Worm (Caenorhabditis elegans) whole organism, young adult: ENCODE results near the gene R05D3.3.
A peak's percentile ranks its signal among the peaks of the same experiment; 100 is the strongest.

ENCODE experiments used
- B0261.1 ChIP-seq: sonication (generic microtip); optimal IDR thresholded peaks from 2 replicates; lab custom pipeline; 2016; ENCODE audit warnings: mild to moderate bottlenecking, missing genetic modification characterization, moderate library complexity, missing compliant biosample characterization
- B0336.3 ChIP-seq: fragments of 200-800 bp; sonication (Bioruptor generic); IDR thresholded peaks from 2 replicates; pipeline ENCODE4 v1.3.6; 2022; ENCODE audit warnings: missing genetic modification characterization, missing compliant biosample characterization
- C06A6.2 ChIP-seq: fragments of 200-800 bp; sonication (Bioruptor generic); conservative IDR thresholded peaks from 2 replicates; pipeline ENCODE4 v1.3.6; 2022; ENCODE audit warnings: missing genetic modification characterization, missing compliant biosample characterization
- C17E4.6 ChIP-seq: fragments of 200-800 bp; sonication (Bioruptor generic); IDR thresholded peaks from 2 replicates; pipeline ENCODE4 v1.3.6; 2022; ENCODE audit warnings: missing genetic modification reagents, missing genetic modification characterization, missing compliant biosample characterization
- F10E7.11 ChIP-seq: sonication (generic microtip); optimal IDR thresholded peaks from 2 replicates; lab custom pipeline; 2017; ENCODE audit warnings: mild to moderate bottlenecking, missing genetic modification characterization, moderate library complexity, missing compliant biosample characterization
- F23B12.7 ChIP-seq: sonication (generic microtip); optimal IDR thresholded peaks from 2 replicates; lab custom pipeline; 2017; ENCODE audit warnings: missing genetic modification characterization, mild to moderate bottlenecking, missing compliant biosample characterization, antibody characterized with exemption, moderate library complexity; ENCODE audit not compliant: insufficient read depth
- F37B4.10 ChIP-seq: fragments of 200-800 bp; sonication (Bioruptor generic); IDR thresholded peaks from 2 replicates; pipeline ENCODE4 v1.3.6; 2022; ENCODE audit warnings: missing genetic modification characterization, missing compliant biosample characterization
- F49E8.2 ChIP-seq: sonication (generic microtip); optimal IDR thresholded peaks from 3 replicates; lab custom pipeline; 2017; ENCODE audit warnings: missing genetic modification characterization, mild to moderate bottlenecking, missing compliant biosample characterization, antibody characterized with exemption, moderate library complexity; ENCODE audit not compliant: insufficient read depth
- F52B5.7 ChIP-seq: sonication (generic microtip); optimal IDR thresholded peaks from 2 replicates; lab custom pipeline; 2016; ENCODE audit warnings: mild to moderate bottlenecking, missing genetic modification characterization, missing compliant biosample characterization
- F57C9.4 ChIP-seq: sonication (generic microtip); optimal IDR thresholded peaks from 2 replicates; lab custom pipeline; 2017; ENCODE audit warnings: mild to moderate bottlenecking, missing genetic modification characterization, missing compliant biosample characterization
- K11D2.4 ChIP-seq: fragments of 200-800 bp; sonication (Bioruptor generic); IDR thresholded peaks from 2 replicates; pipeline ENCODE4 v1.3.6; 2022; ENCODE audit warnings: missing genetic modification reagents, missing genetic modification characterization, missing compliant biosample characterization
- K12H6.12 ChIP-seq: fragments of 200-800 bp; sonication (Bioruptor generic); optimal IDR thresholded peaks from 2 replicates; lab custom pipeline; 2018; ENCODE audit warnings: mild to moderate bottlenecking, missing genetic modification characterization, missing compliant biosample characterization
- T26A5.8 ChIP-seq: sonication (generic microtip); optimal IDR thresholded peaks from 2 replicates; lab custom pipeline; 2016; ENCODE audit warnings: missing genetic modification characterization, missing compliant biosample characterization
- Y53F4B.3 ChIP-seq: fragments of 200-800 bp; sonication (Bioruptor generic); IDR thresholded peaks from 2 replicates; pipeline ENCODE4 v1.3.6; 2022; ENCODE audit warnings: missing genetic modification reagents, missing genetic modification characterization, missing compliant biosample characterization
- Y56A3A.18 ChIP-seq: fragments of 200-800 bp; sonication (Bioruptor generic); IDR thresholded peaks from 2 replicates; pipeline ENCODE4 v1.3.6; 2022; ENCODE audit warnings: missing genetic modification reagents, missing genetic modification characterization, missing compliant biosample characterization
- Y79H2A.3 ChIP-seq: fragments of 200-800 bp; sonication (Bioruptor generic); conservative IDR thresholded peaks from 2 replicates; pipeline ENCODE4 v1.3.6; 2022; ENCODE audit warnings: missing genetic modification reagents, missing genetic modification characterization, missing compliant biosample characterization
- Y95B8A.8 ChIP-seq: fragments of 200-800 bp; sonication (Bioruptor generic); IDR thresholded peaks from 2 replicates; pipeline ENCODE4 v1.3.6; 2022; ENCODE audit warnings: missing genetic modification reagents, missing genetic modification characterization, missing compliant biosample characterization
- akir-1 ChIP-seq: fragments of 200-800 bp; sonication (Bioruptor generic); optimal IDR thresholded peaks from 2 replicates; lab custom pipeline; 2018; ENCODE audit warnings: mild to moderate bottlenecking, missing genetic modification characterization, moderate library complexity, missing compliant biosample characterization
- aptf-2 ChIP-seq: fragments of 200-800 bp; sonication (Bioruptor generic); conservative IDR thresholded peaks from 2 replicates; pipeline ENCODE4 v1.3.6; 2022; ENCODE audit warnings: missing genetic modification reagents, missing genetic modification characterization, missing compliant biosample characterization
- attf-5 ChIP-seq: fragments of 200-800 bp; sonication (Bioruptor generic); optimal IDR thresholded peaks from 2 replicates; lab custom pipeline; 2018; ENCODE audit warnings: mild to moderate bottlenecking, missing genetic modification characterization, missing compliant biosample characterization
- attf-6 ChIP-seq: fragments of 200-800 bp; sonication (Bioruptor generic); IDR thresholded peaks from 2 replicates; pipeline ENCODE4 v1.3.6; 2022; ENCODE audit warnings: missing genetic modification reagents, missing genetic modification characterization, missing compliant biosample characterization
- bed-1 ChIP-seq: fragments of 200-800 bp; sonication (Bioruptor generic); IDR thresholded peaks from 2 replicates; pipeline ENCODE4 v1.3.6; 2022; ENCODE audit warnings: missing genetic modification reagents, missing genetic modification characterization, missing compliant biosample characterization
- bed-2 ChIP-seq: fragments of 200-800 bp; sonication (Bioruptor generic); IDR thresholded peaks from 2 replicates; pipeline ENCODE4 v1.3.6; 2022; ENCODE audit warnings: missing genetic modification reagents, missing genetic modification characterization, missing compliant biosample characterization
- ccch-3 ChIP-seq: fragments of 200-800 bp; sonication (Bioruptor generic); optimal IDR thresholded peaks from 2 replicates; lab custom pipeline; 2018; ENCODE audit warnings: mild to moderate bottlenecking, missing genetic modification characterization, missing compliant biosample characterization
- cebp-2 ChIP-seq: fragments of 200-800 bp; sonication (Bioruptor generic); IDR thresholded peaks from 2 replicates; pipeline ENCODE4 v1.3.6; 2022; ENCODE audit warnings: missing genetic modification characterization, missing compliant biosample characterization
- ceh-91 ChIP-seq: fragments of 200-800 bp; sonication (Bioruptor generic); IDR thresholded peaks from 2 replicates; pipeline ENCODE4 v1.3.6; 2022; ENCODE audit warnings: missing genetic modification reagents, missing genetic modification characterization, missing compliant biosample characterization
- chd-7 ChIP-seq: sonication (generic microtip); optimal IDR thresholded peaks from 2 replicates; lab custom pipeline; 2016; ENCODE audit warnings: mild to moderate bottlenecking, missing genetic modification characterization, moderate library complexity, missing compliant biosample characterization
- dpl-1 ChIP-seq: fragments of 150-350 bp; optimal IDR thresholded peaks from 2 replicates; lab custom pipeline; 2014; ENCODE audit warnings: missing biosample characterization, missing genetic modification reagents, missing genetic modification characterization
- hmg-1.2 ChIP-seq: fragments of 200-800 bp; sonication (Bioruptor generic); IDR thresholded peaks from 2 replicates; pipeline ENCODE4 v1.3.6; 2022; ENCODE audit warnings: missing genetic modification reagents, missing genetic modification characterization, missing compliant biosample characterization
- hmg-20 ChIP-seq: fragments of 200-800 bp; sonication (Bioruptor generic); IDR thresholded peaks from 2 replicates; pipeline ENCODE4 v1.3.6; 2022; ENCODE audit warnings: missing genetic modification reagents, missing genetic modification characterization, missing compliant biosample characterization
- hsf-1 ChIP-seq: fragments of 200-800 bp; sonication (Bioruptor generic); IDR thresholded peaks from 2 replicates; pipeline ENCODE4 v1.3.6; 2022; ENCODE audit warnings: missing genetic modification reagents, missing genetic modification characterization, missing compliant biosample characterization
- lin-40 ChIP-seq: sonication (generic microtip); optimal IDR thresholded peaks from 2 replicates; lab custom pipeline; 2016; ENCODE audit warnings: missing genetic modification characterization, mild to moderate bottlenecking, missing compliant biosample characterization, missing genotype, missing genetic modification reagents
- lir-1 ChIP-seq: fragments of 200-800 bp; sonication (Bioruptor generic); conservative IDR thresholded peaks from 2 replicates; pipeline ENCODE4 v1.3.6; 2022; ENCODE audit warnings: missing genetic modification reagents, missing genetic modification characterization, missing compliant biosample characterization
- madf-10 ChIP-seq: sonication (generic microtip); optimal IDR thresholded peaks from 2 replicates; lab custom pipeline; 2016; ENCODE audit warnings: mild to moderate bottlenecking, missing genetic modification characterization, missing compliant biosample characterization
- madf-3 ChIP-seq: fragments of 200-800 bp; sonication (Bioruptor generic); IDR thresholded peaks from 2 replicates; pipeline ENCODE4 v1.3.6; 2022; ENCODE audit warnings: missing genetic modification reagents, missing genetic modification characterization, missing compliant biosample characterization
- nfya-1 ChIP-seq: sonication (generic microtip); optimal IDR thresholded peaks from 2 replicates; lab custom pipeline; 2017; ENCODE audit warnings: antibody characterized with exemption, missing compliant biosample characterization, missing genetic modification characterization, borderline replicate concordance; ENCODE audit not compliant: insufficient read depth
- nfya-2 ChIP-seq: fragments of 200-800 bp; sonication (Bioruptor generic); IDR thresholded peaks from 2 replicates; pipeline ENCODE4 v1.3.6; 2022; ENCODE audit warnings: missing genetic modification reagents, missing genetic modification characterization, missing compliant biosample characterization
- nhr-120 ChIP-seq: fragments of 200-800 bp; sonication (Bioruptor generic); IDR thresholded peaks from 2 replicates; pipeline ENCODE4 v1.3.6; 2022; ENCODE audit warnings: missing genetic modification characterization, missing compliant biosample characterization
- pbrm-1 ChIP-seq: fragments of 200-800 bp; sonication (Bioruptor generic); IDR thresholded peaks from 2 replicates; pipeline ENCODE4 v1.3.6; 2022; ENCODE audit warnings: missing genetic modification reagents, missing genetic modification characterization, missing compliant biosample characterization
- rcor-1 ChIP-seq: fragments of 200-800 bp; sonication (Bioruptor generic); IDR thresholded peaks from 2 replicates; pipeline ENCODE4 v1.3.6; 2022; ENCODE audit warnings: missing genetic modification reagents, missing genetic modification characterization, missing compliant biosample characterization
- repo-1 ChIP-seq: sonication (generic microtip); optimal IDR thresholded peaks from 2 replicates; lab custom pipeline; 2017; ENCODE audit warnings: mild to moderate bottlenecking, missing genetic modification characterization, missing compliant biosample characterization
- snpc-1.1 ChIP-seq: sonication (generic microtip); optimal IDR thresholded peaks from 2 replicates; lab custom pipeline; 2017; ENCODE audit warnings: missing genetic modification characterization, mild to moderate bottlenecking, missing compliant biosample characterization, antibody characterized with exemption, moderate library complexity, missing genotype, missing genetic modification reagents; ENCODE audit not compliant: insufficient read depth
- snpc-1.3 ChIP-seq: sonication (generic microtip); optimal IDR thresholded peaks from 2 replicates; lab custom pipeline; 2017; ENCODE audit warnings: missing genetic modification characterization, mild to moderate bottlenecking, missing compliant biosample characterization, antibody characterized with exemption, moderate library complexity, missing genotype, missing genetic modification reagents; ENCODE audit not compliant: insufficient read depth
- sptf-2 ChIP-seq: fragments of 200-800 bp; sonication (Bioruptor generic); optimal IDR thresholded peaks from 2 replicates; lab custom pipeline; 2018; ENCODE audit warnings: mild to moderate bottlenecking, missing genetic modification characterization, missing compliant biosample characterization
- unc-62 ChIP-seq: fragments of 150-350 bp; optimal IDR thresholded peaks from 2 replicates; lab custom pipeline; 2014; ENCODE audit warnings: missing biosample characterization, missing genetic modification reagents, missing genetic modification characterization
- zim-3 ChIP-seq: sonication (generic microtip); optimal IDR thresholded peaks from 2 replicates; lab custom pipeline; 2017; ENCODE audit warnings: mild to moderate bottlenecking, missing genetic modification characterization, moderate library complexity, missing compliant biosample characterization
- ztf-18 ChIP-seq: sonication (generic microtip); optimal IDR thresholded peaks from 2 replicates; lab custom pipeline; 2016; ENCODE audit warnings: missing genotype, mild to moderate bottlenecking, missing genetic modification characterization, missing compliant biosample characterization
- ztf-22 ChIP-seq: fragments of 200-800 bp; sonication (Bioruptor generic); optimal IDR thresholded peaks from 2 replicates; lab custom pipeline; 2018; ENCODE audit warnings: mild to moderate bottlenecking, missing genetic modification characterization, moderate library complexity, missing compliant biosample characterization
- ztf-26 ChIP-seq: sonication (generic microtip); optimal IDR thresholded peaks from 2 replicates; lab custom pipeline; 2017; ENCODE audit warnings: missing genetic modification characterization, missing compliant biosample characterization

R05D3.3 gene

DNA sequence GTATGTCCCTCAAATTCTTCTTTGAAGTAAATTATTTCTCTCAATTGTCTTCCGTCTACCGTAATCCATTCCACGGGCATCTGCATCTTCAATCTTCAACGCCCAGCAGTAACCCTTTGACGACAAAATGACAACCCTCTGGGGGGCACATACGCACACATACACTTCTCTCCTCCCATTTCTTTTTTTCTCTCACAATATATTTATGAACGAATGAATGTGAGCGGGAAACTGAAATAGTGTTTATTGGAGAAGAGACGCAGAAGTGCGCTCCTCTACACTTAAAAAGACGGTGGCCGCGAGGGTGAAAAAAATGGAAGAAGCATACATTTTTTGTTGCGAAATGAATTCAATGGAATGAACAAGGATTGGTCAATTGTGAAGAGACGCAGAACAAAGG is 48.2 kb downstream of the R05D3.3 start:
- TF ChIP-seq Y95B8A.8 (GFP tag; lab: Robert Waterston, UW) (no peak), akir-1 (no peak), ceh-91 (GFP tag; lab: Robert Waterston, UW) (no peak), lin-40 (tag; lab: Kevin White, UChicago) (peak; percentile 41), F10E7.11 (tag; lab: Kevin White, UChicago) (no peak), lir-1 (GFP tag; lab: Robert Waterston, UW) (no peak), Y79H2A.3 (no peak), K12H6.12 (tag; lab: Kevin White, UChicago) (peak; percentile 67), Y56A3A.18 (GFP tag; lab: Robert Waterston, UW) (0 out of 2 replicates have a peak, but pooled peaks have one; percentile 48), madf-10 (tag; lab: Kevin White, UChicago) (peak; percentile 3), F52B5.7 (tag; lab: Kevin White, UChicago) (no peak), T26A5.8 (tag; lab: Kevin White, UChicago) (no peak), sptf-2 (GFP tag; lab: Kevin White, UChicago) (no peak), C17E4.6 (no peak), nfya-1 (tag; lab: Kevin White, UChicago) (no peak), bed-1 (GFP tag; lab: Robert Waterston, UW) (no peak), ztf-18 (tag; lab: Kevin White, UChicago) (peak; percentile 62), B0336.3 (GFP tag; lab: Robert Waterston, UW) (peak; percentile 47; the same call in 1 of the 2 replicates), hmg-1.2 (GFP tag; lab: Robert Waterston, UW) (peak; percentile 78), nfya-2 (GFP tag; lab: Robert Waterston, UW) (no peak), nhr-120 (GFP tag; lab: Robert Waterston, UW) (no peak), repo-1 (tag; lab: Kevin White, UChicago) (no peak), hsf-1 (GFP tag; lab: Robert Waterston, UW) (no peak), dpl-1 (GFP tag; lab: Kevin White, UChicago) (no peak), bed-2 (no peak), K11D2.4 (0 out of 2 replicates have a peak, but pooled peaks have one; percentile 25), C06A6.2 (GFP tag; lab: Robert Waterston, UW) (no peak), madf-3 (GFP tag; lab: Robert Waterston, UW) (no peak), F49E8.2 (tag; lab: Kevin White, UChicago) (no peak), unc-62 (GFP tag; lab: Kevin White, UChicago) (no peak), hmg-20 (GFP tag; lab: Robert Waterston, UW) (no peak), chd-7 (tag; lab: Kevin White, UChicago) (no peak), snpc-1.1 (tag; lab: Kevin White, UChicago) (no peak), F23B12.7 (peak; percentile 13), attf-6 (no peak), pbrm-1 (GFP tag; lab: Robert Waterston, UW) (no peak), attf-5 (GFP tag; lab: Kevin White, UChicago) (peak; percentile 88), ztf-22 (GFP tag; lab: Kevin White, UChicago) (no peak), aptf-2 (GFP tag; lab: Robert Waterston, UW) (no peak), ztf-26 (no peak), zim-3 (tag; lab: Kevin White, UChicago) (no peak), F57C9.4 (tag; lab: Kevin White, UChicago) (no peak), Y53F4B.3 (no peak), F37B4.10 (GFP tag; lab: Robert Waterston, UW) (no peak), ccch-3 (GFP tag; lab: Kevin White, UChicago) (no peak), rcor-1 (GFP tag; lab: Robert Waterston, UW) (no peak), cebp-2 (GFP tag; lab: Robert Waterston, UW) (no peak), B0261.1 (tag; lab: Kevin White, UChicago) (no peak), snpc-1.3 (peak; percentile 11)
